Worm (Caenorhabditis elegans) whole organism, L1 larva: ENCODE measurements around the gene F53F4.2.

ENCODE experiments used
- C04F5.9 ChIP-seq: sonication (generic microtip); optimal IDR thresholded peaks from 2 replicates; lab custom pipeline; 2016; ENCODE audit warnings: missing genetic modification characterization, missing compliant biosample characterization
- C16A3.4 ChIP-seq: fragments of 150-350 bp; optimal IDR thresholded peaks from 2 replicates; lab custom pipeline; 2014; ENCODE audit warnings: missing biosample characterization, missing genetic modification characterization
- C34B4.2 ChIP-seq: sonication (generic microtip); optimal IDR thresholded peaks from 2 replicates; lab custom pipeline; 2017; ENCODE audit warnings: mild to moderate bottlenecking, missing genetic modification characterization, missing compliant biosample characterization
- F16B12.6 ChIP-seq: fragments of 150-350 bp; optimal IDR thresholded peaks from 2 replicates; lab custom pipeline; 2014; ENCODE audit warnings: missing biosample characterization, missing genetic modification characterization
- Y116A8C.19 ChIP-seq: sonication (generic microtip); optimal IDR thresholded peaks from 2 replicates; lab custom pipeline; 2016; ENCODE audit warnings: missing compliant biosample characterization, missing genetic modification characterization, borderline replicate concordance
- aly-2 ChIP-seq: fragments of 150-350 bp; optimal IDR thresholded peaks from 2 replicates; lab custom pipeline; 2014; ENCODE audit warnings: missing biosample characterization, missing genetic modification characterization
- ama-1 ChIP-seq: fragments of 150-350 bp; optimal IDR thresholded peaks from 2 replicates; lab custom pipeline; 2014
- ceh-63 ChIP-seq: fragments of 200-800 bp; sonication (Bioruptor generic); optimal IDR thresholded peaks from 2 replicates; lab custom pipeline; 2018; ENCODE audit warnings: mild to moderate bottlenecking, missing genetic modification characterization, missing compliant biosample characterization
- ceh-8 ChIP-seq: fragments of 200-800 bp; sonication (Bioruptor generic); optimal IDR thresholded peaks from 2 replicates; lab custom pipeline; 2018; ENCODE audit warnings: mild to moderate bottlenecking, missing genetic modification characterization, moderate library complexity, missing compliant biosample characterization
- dsc-1 ChIP-seq: sonication (generic microtip); optimal IDR thresholded peaks from 2 replicates; lab custom pipeline; 2016; ENCODE audit warnings: mild to moderate bottlenecking, missing genetic modification characterization, missing compliant biosample characterization
- efl-1 ChIP-seq, 4 experiments: fragments of 150-350 bp; optimal IDR thresholded peaks in 3 of 4; peaks in 1 of 4; 1 replicate in 1 of 4; 2 replicates in 3 of 4; lab custom pipeline; 2014; ENCODE audit warnings: missing biosample characterization in 2 of 4, missing genetic modification characterization in 2 of 4, missing genetic modification reagents in 2 of 4
- efl-3 ChIP-seq: fragments of 200-800 bp; sonication (Bioruptor generic); optimal IDR thresholded peaks from 2 replicates; lab custom pipeline; 2018; ENCODE audit warnings: mild to moderate bottlenecking, missing genetic modification characterization, missing compliant biosample characterization
- egl-13 ChIP-seq: sonication (generic microtip); optimal IDR thresholded peaks from 2 replicates; lab custom pipeline; 2016; ENCODE audit warnings: missing genotype, missing genetic modification reagents, missing genetic modification characterization, missing compliant biosample characterization
- elt-2 ChIP-seq: sonication (generic microtip); optimal IDR thresholded peaks from 2 replicates; lab custom pipeline; 2016; ENCODE audit warnings: missing genetic modification characterization, mild to moderate bottlenecking, inconsistent platforms, missing compliant biosample characterization, missing genetic modification reagents
- grh-1 ChIP-seq: fragments of 200-800 bp; sonication (Bioruptor generic); IDR thresholded peaks from 2 replicates; pipeline ENCODE4 v1.3.6; 2022; ENCODE audit warnings: missing genetic modification reagents, missing genetic modification characterization, missing compliant biosample characterization
- hlh-4 ChIP-seq: sonication (generic microtip); optimal IDR thresholded peaks from 2 replicates; lab custom pipeline; 2016; ENCODE audit warnings: mild to moderate bottlenecking, missing genetic modification characterization, missing compliant biosample characterization
- irx-1 ChIP-seq: sonication (generic microtip); optimal IDR thresholded peaks from 2 replicates; lab custom pipeline; 2016; ENCODE audit warnings: missing genetic modification characterization, missing compliant biosample characterization
- jun-1 ChIP-seq: fragments of 150-350 bp; optimal IDR thresholded peaks from 2 replicates; lab custom pipeline; 2014; ENCODE audit warnings: missing biosample characterization, missing genetic modification reagents, missing genetic modification characterization
- lin-35 ChIP-seq, 2 experiments: fragments of 150-350 bp; optimal IDR thresholded peaks; 2 replicates each; lab custom pipeline; 2014; ENCODE audit warnings: missing biosample characterization in 2 of 2, missing genetic modification characterization in 2 of 2, missing genetic modification reagents in 2 of 2
- lsy-2 ChIP-seq, 2 experiments: fragments of 150-350 bp; optimal IDR thresholded peaks; 2 replicates each; lab custom pipeline; 2014; ENCODE audit warnings: missing biosample characterization in 2 of 2, missing genetic modification characterization in 2 of 2
- mab-9 ChIP-seq: fragments of 200-800 bp; sonication (Bioruptor generic); IDR thresholded peaks from 2 replicates; pipeline ENCODE4 v1.3.6; 2022; ENCODE audit warnings: missing genetic modification reagents, missing genetic modification characterization, missing compliant biosample characterization
- mdl-1 ChIP-seq, 2 experiments: fragments of 150-350 bp; optimal IDR thresholded peaks; 2 replicates each; lab custom pipeline; 2014 to 2017; ENCODE audit warnings: missing biosample characterization in 2 of 2, missing genetic modification characterization in 2 of 2, inconsistent platforms in 1 of 2
- mef-2 ChIP-seq: fragments of 150-350 bp; optimal IDR thresholded peaks from 2 replicates; lab custom pipeline; 2014; ENCODE audit warnings: missing biosample characterization, missing genetic modification characterization
- mep-1 ChIP-seq: fragments of 150-350 bp; optimal IDR thresholded peaks from 2 replicates; lab custom pipeline; 2014; ENCODE audit warnings: missing biosample characterization, missing genetic modification characterization
- nhr-11 ChIP-seq: fragments of 150-350 bp; optimal IDR thresholded peaks from 2 replicates; lab custom pipeline; 2014; ENCODE audit warnings: missing biosample characterization, missing genetic modification characterization
- nhr-20 ChIP-seq: sonication (generic microtip); optimal IDR thresholded peaks from 2 replicates; lab custom pipeline; 2016; ENCODE audit warnings: mild to moderate bottlenecking, missing genetic modification characterization, missing compliant biosample characterization
- nhr-47 ChIP-seq: sonication (generic microtip); optimal IDR thresholded peaks from 2 replicates; lab custom pipeline; 2016; ENCODE audit warnings: mild to moderate bottlenecking, missing genetic modification characterization, moderate library complexity, missing compliant biosample characterization
- nhr-84 ChIP-seq: sonication (generic microtip); optimal IDR thresholded peaks from 2 replicates; lab custom pipeline; 2017; ENCODE audit warnings: missing biosample characterization, missing genetic modification characterization
- pag-3 ChIP-seq: sonication (generic microtip); optimal IDR thresholded peaks from 2 replicates; lab custom pipeline; 2017; ENCODE audit warnings: missing genetic modification characterization, mild to moderate bottlenecking, missing compliant biosample characterization, antibody characterized with exemption, borderline replicate concordance; ENCODE audit not compliant: insufficient read depth
- pax-3 ChIP-seq: fragments of 200-800 bp; sonication (Bioruptor generic); optimal IDR thresholded peaks from 2 replicates; lab custom pipeline; 2018; ENCODE audit warnings: mild to moderate bottlenecking, missing genetic modification characterization, moderate library complexity, missing compliant biosample characterization
- pqm-1 ChIP-seq: sonication (generic microtip); optimal IDR thresholded peaks from 3 replicates; lab custom pipeline; 2017; ENCODE audit warnings: missing biosample characterization, missing genetic modification characterization
- skn-1 ChIP-seq: fragments of 150-350 bp; optimal IDR thresholded peaks from 2 replicates; lab custom pipeline; 2014; ENCODE audit warnings: missing biosample characterization, missing genetic modification characterization
- snpc-4 ChIP-seq: fragments of 150-350 bp; optimal IDR thresholded peaks from 2 replicates; lab custom pipeline; 2014; ENCODE audit warnings: missing biosample characterization, missing genetic modification characterization
- snu-23 ChIP-seq: sonication (generic microtip); optimal IDR thresholded peaks from 2 replicates; lab custom pipeline; 2016; ENCODE audit warnings: missing genetic modification characterization, missing compliant biosample characterization
- sox-4 ChIP-seq: sonication (generic microtip); optimal IDR thresholded peaks from 2 replicates; lab custom pipeline; 2016; ENCODE audit warnings: missing genetic modification characterization, missing compliant biosample characterization
- tbx-2 ChIP-seq: sonication (generic microtip); optimal IDR thresholded peaks from 2 replicates; lab custom pipeline; 2016; ENCODE audit warnings: missing genetic modification characterization, missing compliant biosample characterization
- tlp-1 ChIP-seq: fragments of 150-350 bp; optimal IDR thresholded peaks from 2 replicates; lab custom pipeline; 2014; ENCODE audit warnings: missing biosample characterization, missing genetic modification characterization
- unc-130 ChIP-seq: fragments of 150-350 bp; optimal IDR thresholded peaks from 2 replicates; lab custom pipeline; 2017; ENCODE audit warnings: missing biosample characterization, missing genetic modification characterization, inconsistent platforms
- unc-30 ChIP-seq: sonication (generic microtip); optimal IDR thresholded peaks from 2 replicates; lab custom pipeline; 2017; ENCODE audit warnings: missing biosample characterization, missing genetic modification characterization
- unc-62 ChIP-seq: fragments of 150-350 bp; optimal IDR thresholded peaks from 2 replicates; lab custom pipeline; 2014; ENCODE audit warnings: missing biosample characterization, missing genetic modification reagents, missing genetic modification characterization
- unc-86 ChIP-seq: sonication (generic microtip); optimal IDR thresholded peaks from 2 replicates; lab custom pipeline; 2016; ENCODE audit warnings: missing genetic modification characterization, missing compliant biosample characterization
- unc-98 ChIP-seq: fragments of 200-800 bp; sonication (Bioruptor generic); IDR thresholded peaks from 2 replicates; pipeline ENCODE4 v1.3.6; 2022; ENCODE audit warnings: missing genetic modification characterization, missing compliant biosample characterization
- xbp-1 ChIP-seq: sonication (generic microtip); optimal IDR thresholded peaks from 2 replicates; lab custom pipeline; 2016; ENCODE audit warnings: missing genetic modification characterization, missing compliant biosample characterization
- zag-1 ChIP-seq: fragments of 150-350 bp; optimal IDR thresholded peaks from 2 replicates; lab custom pipeline; 2014; ENCODE audit warnings: missing biosample characterization, missing genetic modification characterization
- zip-4 ChIP-seq: fragments of 200-800 bp; sonication (Bioruptor generic); optimal IDR thresholded peaks from 2 replicates; lab custom pipeline; 2018; ENCODE audit warnings: mild to moderate bottlenecking, missing genetic modification characterization, moderate library complexity, missing compliant biosample characterization
- ztf-11 ChIP-seq, 2 experiments: sonication (generic microtip); optimal IDR thresholded peaks; 2 replicates each; lab custom pipeline; 2016 to 2017; ENCODE audit warnings: missing genetic modification characterization in 2 of 2, missing biosample characterization in 1 of 2, missing compliant biosample characterization in 1 of 2

Gene F53F4.2

ce11 chrV:13556746-13557145 lies 32.6 kb downstream of the F53F4.2 start, which contains the start of gene cav-2 (continued):
- TF ChIP-seq nhr-20 (peak; percentile 91), nhr-84 (no peak), nhr-11 (tag; lab: Kevin White, UChicago) (peak; percentile 50), mdl-1 (tag; optimal IDR thresholded peaks at IDR 0.05; lab: Kevin White, UChicago) (peak in 1 of 2 experiments; percentile 50), jun-1 (tag; lab: Kevin White, UChicago) (peak; percentile 66), sox-4 (tag; lab: Kevin White, UChicago) (peak; percentile 92), mef-2 (no peak), zag-1 (tag; lab: Kevin White, UChicago) (no peak), irx-1 (tag; lab: Kevin White, UChicago) (peak; percentile 95), snpc-4 (tag; lab: Kevin White, UChicago) (peak; percentile 33), Y116A8C.19 (peak; percentile 66), ama-1 (lab: Kevin White, UChicago) (no peak), egl-13 (tag; lab: Kevin White, UChicago) (peak; percentile 94), C16A3.4 (tag; lab: Kevin White, UChicago) (peak; percentile 63), lin-35 (GFP tag; optimal IDR thresholded peaks at IDR 0.05; lab: Kevin White, UChicago) (peak; percentile 96), grh-1 (GFP tag; lab: Robert Waterston, UW) (peak; percentile 88), pax-3 (peak; percentile 99), zip-4 (GFP tag; lab: Kevin White, UChicago) (peak; percentile 74), xbp-1 (tag; lab: Kevin White, UChicago) (peak; percentile 88), skn-1 (tag; lab: Kevin White, UChicago) (peak; percentile 42), unc-98 (GFP tag; lab: Robert Waterston, UW) (peak; percentile 86), ceh-63 (GFP tag; lab: Kevin White, UChicago) (no peak), efl-1 (optimal IDR thresholded peaks at IDR 0.05; lab: Kevin White, UChicago) (peak; percentile 89 to 97), efl-1 (GFP tag; optimal IDR thresholded peaks at IDR 0.05 in 1 of 2; lab: Kevin White, UChicago) (peak; percentile 97 to 99), unc-86 (tag; lab: Kevin White, UChicago) (peak; percentile 75), tbx-2 (tag; lab: Kevin White, UChicago) (peak; percentile 92), unc-62 (GFP tag; lab: Kevin White, UChicago) (no peak), ztf-11 (tag; optimal IDR thresholded peaks at IDR 0.05; lab: Kevin White, UChicago) (peak in 1 of 2 experiments; percentile 97), C04F5.9 (tag; lab: Kevin White, UChicago) (peak; percentile 74), aly-2 (tag; lab: Kevin White, UChicago) (no peak), unc-30 (tag; lab: Kevin White, UChicago) (no peak), efl-3 (GFP tag; lab: Kevin White, UChicago) (peak; percentile 61), pqm-1 (tag; lab: Kevin White, UChicago) (peak; percentile 86), ceh-8 (GFP tag; lab: Kevin White, UChicago) (peak; percentile 64), mep-1 (tag; lab: Kevin White, UChicago) (peak; percentile 68), dsc-1 (tag; lab: Kevin White, UChicago) (peak; percentile 96), snu-23 (GFP tag; lab: Kevin White, UChicago) (peak; percentile 87), nhr-47 (tag; lab: Kevin White, UChicago) (peak; percentile 91), unc-130 (tag; lab: Kevin White, UChicago) (peak; percentile 60)

ce11 chrV:13556297-13556696 lies 33.1 kb downstream of the F53F4.2 start, which contains the start of gene C56A3.6:
Gene C56A3.6 (minus strand): TSS chrV:13556397.
- TF ChIP-seq unc-130 (tag; lab: Kevin White, UChicago) (no peak), mep-1 (tag; lab: Kevin White, UChicago) (no peak), mab-9 (GFP tag; lab: Robert Waterston, UW) (no peak), elt-2 (tag; lab: Kevin White, UChicago) (no peak), aly-2 (tag; lab: Kevin White, UChicago) (no peak), nhr-47 (tag; lab: Kevin White, UChicago) (no peak), C34B4.2 (tag; lab: Kevin White, UChicago) (no peak), ztf-11 (tag; optimal IDR thresholded peaks at IDR 0.05; lab: Kevin White, UChicago) (no peak), hlh-4 (no peak), snu-23 (GFP tag; lab: Kevin White, UChicago) (no peak), F16B12.6 (tag; lab: Kevin White, UChicago) (no peak), grh-1 (GFP tag; lab: Robert Waterston, UW) (no peak), nhr-20 (no peak), tlp-1 (no peak), lsy-2 (tag; optimal IDR thresholded peaks at IDR 0.05; lab: Kevin White, UChicago) (no peak), pag-3 (tag; lab: Kevin White, UChicago) (no peak)
